Worm (Caenorhabditis elegans) whole organism, early embryonic: ENCODE results near the gene tax-4.

Source experiments
- B0310.2 ChIP-seq: sonication (generic microtip); optimal IDR thresholded peaks from 2 replicates; lab custom pipeline; 2016; ENCODE audit warnings: mild to moderate bottlenecking, missing genetic modification characterization, missing compliant biosample characterization
- F13C5.2 ChIP-seq: sonication (generic microtip); optimal IDR thresholded peaks from 2 replicates; lab custom pipeline; 2017; ENCODE audit warnings: mild to moderate bottlenecking, missing genetic modification characterization, inconsistent platforms, missing compliant biosample characterization
- aly-1 ChIP-seq: sonication (generic microtip); optimal IDR thresholded peaks from 2 replicates; lab custom pipeline; 2016; ENCODE audit warnings: missing genetic modification characterization, missing compliant biosample characterization
- ama-1 ChIP-seq: fragments of 150-350 bp; optimal IDR thresholded peaks from 2 replicates; lab custom pipeline; 2014
- ceh-13 ChIP-seq: fragments of 200-800 bp; sonication (Bioruptor generic); optimal IDR thresholded peaks from 2 replicates; lab custom pipeline; 2018; ENCODE audit warnings: mild to moderate bottlenecking, missing genetic modification characterization, missing compliant biosample characterization
- ceh-36 ChIP-seq: sonication (generic microtip); optimal IDR thresholded peaks from 2 replicates; lab custom pipeline; 2016; ENCODE audit warnings: missing genetic modification characterization, inconsistent platforms, missing compliant biosample characterization
- ets-7 ChIP-seq: sonication (generic microtip); optimal IDR thresholded peaks from 2 replicates; lab custom pipeline; 2016; ENCODE audit warnings: missing genotype, missing genetic modification characterization, missing compliant biosample characterization
- flt-1 ChIP-seq: fragments of 200-800 bp; sonication (Bioruptor generic); IDR thresholded peaks from 2 replicates; pipeline ENCODE4 v1.3.6; 2022; ENCODE audit warnings: missing genetic modification characterization, missing compliant biosample characterization
- hmbx-1 ChIP-seq: sonication (generic microtip); optimal IDR thresholded peaks from 2 replicates; lab custom pipeline; 2016; ENCODE audit warnings: mild to moderate bottlenecking, missing genetic modification characterization, missing compliant biosample characterization
- hmg-4 ChIP-seq: fragments of 200-800 bp; sonication (Bioruptor generic); optimal IDR thresholded peaks from 2 replicates; lab custom pipeline; 2018; ENCODE audit warnings: mild to moderate bottlenecking, missing genetic modification characterization, missing compliant biosample characterization
- hnd-1 ChIP-seq: sonication (generic microtip); optimal IDR thresholded peaks from 2 replicates; lab custom pipeline; 2016; ENCODE audit warnings: missing genetic modification characterization, missing compliant biosample characterization
- pes-1 ChIP-seq: fragments of 200-800 bp; sonication (Bioruptor generic); IDR thresholded peaks from 2 replicates; pipeline ENCODE4 v1.3.6; 2022; ENCODE audit warnings: missing genetic modification reagents, missing genetic modification characterization, missing compliant biosample characterization
- scrt-1 ChIP-seq: fragments of 200-800 bp; sonication (Bioruptor generic); IDR thresholded peaks from 2 replicates; pipeline ENCODE4 v1.3.6; 2022; ENCODE audit warnings: missing genetic modification characterization, missing compliant biosample characterization
- sea-1 ChIP-seq: fragments of 200-800 bp; sonication (Bioruptor generic); conservative IDR thresholded peaks from 2 replicates; pipeline ENCODE4 v1.3.6; 2022; ENCODE audit warnings: missing genetic modification characterization, missing compliant biosample characterization
- tbx-11 ChIP-seq: fragments of 200-800 bp; sonication (Bioruptor generic); IDR thresholded peaks from 2 replicates; pipeline ENCODE4 v1.3.6; 2022; ENCODE audit warnings: missing genetic modification characterization, missing compliant biosample characterization
- tbx-37 ChIP-seq: fragments of 200-800 bp; sonication (Bioruptor generic); conservative IDR thresholded peaks from 2 replicates; pipeline ENCODE4 v1.3.6; 2022; ENCODE audit warnings: missing genetic modification reagents, missing genetic modification characterization, missing compliant biosample characterization
- tra-4 ChIP-seq: sonication (generic microtip); optimal IDR thresholded peaks from 2 replicates; lab custom pipeline; 2017; ENCODE audit warnings: missing genetic modification characterization, missing compliant biosample characterization

tax-4 gene

DNA sequence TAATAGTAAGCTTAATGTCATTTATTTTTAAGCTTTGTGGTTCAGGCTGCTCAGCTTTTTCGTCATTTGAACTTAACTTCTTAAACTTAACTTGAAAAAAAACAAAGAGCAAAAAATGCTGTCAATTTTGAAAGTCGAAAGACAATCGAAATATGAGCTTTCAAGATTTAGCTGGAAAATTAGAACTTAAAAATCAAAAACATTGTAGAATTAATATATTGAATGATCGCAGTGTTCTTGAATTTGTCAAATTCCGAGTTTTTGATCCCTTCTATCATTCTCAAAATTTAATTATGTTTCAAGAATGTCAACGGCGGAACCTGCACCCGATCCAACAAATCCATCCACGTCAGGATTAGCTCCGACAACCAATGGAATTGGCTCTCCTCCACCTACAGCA is at the start of gene tax-4:
Gene tax-4, plus strand, starts transcription at position 301 of the 400 bp plus-strand sequence.
- TF ChIP-seq scrt-1 (GFP tag; lab: Robert Waterston, UW) (no peak), ets-7 (no peak), tbx-37 (GFP tag; lab: Robert Waterston, UW) (no peak), ceh-13 (GFP tag; lab: Kevin White, UChicago) (no peak), ama-1 (lab: Kevin White, UChicago) (no peak), tbx-11 (GFP tag; lab: Robert Waterston, UW) (no peak), sea-1 (GFP tag; lab: Robert Waterston, UW) (no peak), hnd-1 (no peak), B0310.2 (tag; lab: Kevin White, UChicago) (no peak), hmg-4 (GFP tag; lab: Kevin White, UChicago) (no peak), flt-1 (GFP tag; lab: Robert Waterston, UW) (no peak), pes-1 (GFP tag; lab: Robert Waterston, UW) (no peak), ceh-36 (no peak), aly-1 (tag; lab: Kevin White, UChicago) (no peak), F13C5.2 (tag; lab: Kevin White, UChicago) (no peak), tra-4 (tag; lab: Kevin White, UChicago) (no peak)

- no peak for TF ChIP-seq pes-1 (GFP tag; lab: Robert Waterston, UW)
- TF ChIP-seq ama-1 (lab: Kevin White, UChicago): no peak
- TF ChIP-seq hnd-1: no peak
- TF ChIP-seq scrt-1 (GFP tag; lab: Robert Waterston, UW): no peak
- no peak for TF ChIP-seq tbx-37 (GFP tag; lab: Robert Waterston, UW)
- no peak for TF ChIP-seq ceh-36
- no peak for TF ChIP-seq hmbx-1 (tag; lab: Kevin White, UChicago)
- no peak for TF ChIP-seq F13C5.2 (tag; lab: Kevin White, UChicago)
- TF ChIP-seq tra-4 (tag; lab: Kevin White, UChicago): no peak
- no peak for TF ChIP-seq flt-1 (GFP tag; lab: Robert Waterston, UW)
- TF ChIP-seq ceh-13 (GFP tag; lab: Kevin White, UChicago): no peak
- no peak for TF ChIP-seq aly-1 (tag; lab: Kevin White, UChicago)
- no peak for TF ChIP-seq hmg-4 (GFP tag; lab: Kevin White, UChicago)
- TF ChIP-seq B0310.2 (tag; lab: Kevin White, UChicago): no peak
- no peak for TF ChIP-seq sea-1 (GFP tag; lab: Robert Waterston, UW)
- no peak for TF ChIP-seq tbx-11 (GFP tag; lab: Robert Waterston, UW)
- no peak for TF ChIP-seq ets-7
Observed at ce11 chrIII:9136587-9136986, 44.8 kb upstream of the tax-4 start, which contains the start of gene eat-4. Gene eat-4, plus strand, starts transcription at chrIII:9136887.

DNA sequence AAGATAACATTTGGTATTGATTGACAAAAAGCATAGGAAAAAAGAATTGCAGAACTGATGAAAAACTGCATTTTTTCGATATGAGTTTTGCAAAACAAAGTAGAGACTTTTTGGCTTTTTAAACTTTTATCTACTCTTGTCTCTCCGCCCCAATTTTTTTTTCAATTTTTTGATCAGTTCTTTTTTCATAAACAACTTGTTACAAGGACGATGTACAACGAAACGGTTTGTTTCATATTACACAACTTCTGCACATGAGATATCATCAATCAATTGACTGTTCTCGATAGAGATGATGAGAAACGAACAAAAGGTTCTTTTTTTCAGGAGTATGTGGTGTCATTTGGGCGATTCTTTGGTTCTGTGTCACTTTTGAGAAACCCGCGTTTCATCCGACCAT is 42.7 kb upstream of the tax-4 start, which contains the start of gene ZK512.7:
Gene ZK512.7, minus strand, starts transcription at position 101 of the 400 bp plus-strand sequence.
- TF ChIP-seq hnd-1 (no peak), tbx-11 (GFP tag; lab: Robert Waterston, UW) (no peak), ceh-13 (GFP tag; lab: Kevin White, UChicago) (no peak), pes-1 (GFP tag; lab: Robert Waterston, UW) (no peak), tra-4 (tag; lab: Kevin White, UChicago) (no peak), sea-1 (GFP tag; lab: Robert Waterston, UW) (no peak), hmg-4 (GFP tag; lab: Kevin White, UChicago) (no peak), aly-1 (tag; lab: Kevin White, UChicago) (no peak), B0310.2 (tag; lab: Kevin White, UChicago) (no peak), tbx-37 (GFP tag; lab: Robert Waterston, UW) (no peak), ama-1 (lab: Kevin White, UChicago) (no peak)

ce11 chrIII:9143911-9144310 is 37.4 kb upstream of the tax-4 start, which contains the start of gene ZK512.11:
Gene ZK512.11, plus strand, starts transcription at chrIII:9144211.
- TF ChIP-seq ets-7: no peak
- TF ChIP-seq aly-1 (tag; lab: Kevin White, UChicago): no peak
- TF ChIP-seq sea-1 (GFP tag; lab: Robert Waterston, UW): no peak
- TF ChIP-seq hnd-1: no peak
- TF ChIP-seq tbx-11 (GFP tag; lab: Robert Waterston, UW): no peak
- no peak for TF ChIP-seq ceh-36
- TF ChIP-seq hmbx-1 (tag; lab: Kevin White, UChicago): no peak
- TF ChIP-seq flt-1 (GFP tag; lab: Robert Waterston, UW): no peak
- no peak for TF ChIP-seq ama-1 (lab: Kevin White, UChicago)
- no peak for TF ChIP-seq hmg-4 (GFP tag; lab: Kevin White, UChicago)
- TF ChIP-seq B0310.2 (tag; lab: Kevin White, UChicago): no peak

ce11 chrIII:9144744-9145390 is 36.5 kb upstream of the tax-4 start, which contains the start of the genes ZK512.2 and ZK512.4:
Gene ZK512.2, minus strand, starts transcription at chrIII:9144794.
Gene ZK512.4, plus strand, starts transcription at chrIII:9145340.
- TF ChIP-seq F13C5.2 (tag; lab: Kevin White, UChicago) (no peak), ama-1 (lab: Kevin White, UChicago) (no peak), tra-4 (tag; lab: Kevin White, UChicago) (no peak), ceh-36 (no peak), pes-1 (GFP tag; lab: Robert Waterston, UW) (no peak), flt-1 (GFP tag; lab: Robert Waterston, UW) (no peak), tbx-37 (GFP tag; lab: Robert Waterston, UW) (no peak), hnd-1 (no peak), hmg-4 (GFP tag; lab: Kevin White, UChicago) (no peak), sea-1 (GFP tag; lab: Robert Waterston, UW) (no peak), hmbx-1 (tag; lab: Kevin White, UChicago) (no peak), ets-7 (no peak), tbx-11 (GFP tag; lab: Robert Waterston, UW) (no peak), ceh-13 (GFP tag; lab: Kevin White, UChicago) (no peak), aly-1 (tag; lab: Kevin White, UChicago) (no peak), scrt-1 (GFP tag; lab: Robert Waterston, UW) (no peak), B0310.2 (tag; lab: Kevin White, UChicago) (no peak)

DNA sequence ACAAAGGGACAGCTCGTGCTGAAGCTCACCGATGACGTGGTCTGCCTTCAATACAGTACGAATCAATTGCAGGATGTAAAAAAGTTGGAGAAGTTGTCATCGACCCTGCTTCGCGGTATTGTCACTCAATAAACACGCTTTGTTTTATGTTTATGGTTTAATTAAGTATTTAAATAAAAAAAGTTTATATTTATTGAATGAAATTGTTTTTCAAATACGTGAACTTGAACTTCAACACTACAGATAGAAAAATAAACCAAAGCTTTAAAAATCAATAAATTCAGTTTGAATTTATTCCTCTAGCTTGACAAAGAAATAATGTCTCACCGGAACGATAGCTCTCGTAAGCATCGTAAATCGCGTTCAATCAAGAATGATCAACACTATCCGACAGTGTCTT is 35.6 kb upstream of the tax-4 start, which contains the start of gene ZK512.8:
Gene ZK512.8, plus strand, starts transcription at position 301 of the 400 bp plus-strand sequence.
- TF ChIP-seq aly-1 (tag; lab: Kevin White, UChicago): no peak
- no peak for TF ChIP-seq hmg-4 (GFP tag; lab: Kevin White, UChicago)
- no peak for TF ChIP-seq ceh-13 (GFP tag; lab: Kevin White, UChicago)
- no peak for TF ChIP-seq ets-7
- TF ChIP-seq pes-1 (GFP tag; lab: Robert Waterston, UW): no peak
- no peak for TF ChIP-seq flt-1 (GFP tag; lab: Robert Waterston, UW)
- TF ChIP-seq scrt-1 (GFP tag; lab: Robert Waterston, UW): no peak
- TF ChIP-seq F13C5.2 (tag; lab: Kevin White, UChicago): no peak
- TF ChIP-seq ceh-36: no peak
- TF ChIP-seq hmbx-1 (tag; lab: Kevin White, UChicago): no peak
- no peak for TF ChIP-seq hnd-1
